Worm (Caenorhabditis elegans) whole organism, L2 larva: ENCODE results near the gene nuo-5.

ENCODE experiments used
- Y55F3AM.14 ChIP-seq: fragments of 200-800 bp; sonication (Bioruptor generic); optimal IDR thresholded peaks from 2 replicates; lab custom pipeline; 2018; ENCODE audit warnings: mild to moderate bottlenecking, missing genetic modification characterization, missing compliant biosample characterization
- ZK546.5 ChIP-seq: sonication (generic microtip); optimal IDR thresholded peaks from 2 replicates; lab custom pipeline; 2017; ENCODE audit warnings: missing biosample characterization, missing genetic modification characterization
- aly-2 ChIP-seq: fragments of 150-350 bp; optimal IDR thresholded peaks from 2 replicates; lab custom pipeline; 2014; ENCODE audit warnings: missing biosample characterization, missing genetic modification characterization
- ama-1 ChIP-seq: fragments of 150-350 bp; optimal IDR thresholded peaks from 2 replicates; lab custom pipeline; 2018; ENCODE audit warnings: inconsistent platforms
- blmp-1 ChIP-seq: sonication (generic microtip); optimal IDR thresholded peaks from 2 replicates; lab custom pipeline; 2017; ENCODE audit warnings: missing genetic modification characterization, mild to moderate bottlenecking, missing compliant biosample characterization, antibody characterized with exemption, moderate library complexity; ENCODE audit not compliant: insufficient read depth
- elt-3 ChIP-seq: sonication (generic microtip); optimal IDR thresholded peaks from 2 replicates; lab custom pipeline; 2017; ENCODE audit warnings: missing biosample characterization, missing genetic modification characterization
- mdl-1 ChIP-seq, 2 experiments: fragments of 150-350 bp in 1 of 2; sonication (generic microtip) in 1 of 2; optimal IDR thresholded peaks; 2 replicates each; lab custom pipeline; 2017; ENCODE audit warnings: missing biosample characterization in 2 of 2, missing genetic modification characterization in 2 of 2
- nhr-21 ChIP-seq: fragments of 150-350 bp; optimal IDR thresholded peaks from 2 replicates; lab custom pipeline; 2014; ENCODE audit warnings: missing biosample characterization, missing genetic modification characterization
- nhr-237 ChIP-seq: fragments of 150-350 bp; optimal IDR thresholded peaks from 2 replicates; lab custom pipeline; 2014; ENCODE audit warnings: missing biosample characterization, missing genetic modification characterization
- nhr-25 ChIP-seq: fragments of 150-350 bp; sonication (generic microtip); optimal IDR thresholded peaks from 3 replicates; lab custom pipeline; 2014; ENCODE audit warnings: missing biosample characterization, missing genetic modification characterization
- nhr-6 ChIP-seq: fragments of 150-350 bp; optimal IDR thresholded peaks from 2 replicates; lab custom pipeline; 2014; ENCODE audit warnings: missing biosample characterization, missing genetic modification characterization
- unc-62 ChIP-seq: fragments of 150-350 bp; optimal IDR thresholded peaks from 2 replicates; lab custom pipeline; 2014; ENCODE audit warnings: missing biosample characterization, missing genetic modification reagents, missing genetic modification characterization
- ztf-1 ChIP-seq: fragments of 200-800 bp; sonication (Bioruptor generic); conservative IDR thresholded peaks from 2 replicates; pipeline ENCODE4 v1.3.6; 2022; ENCODE audit warnings: missing genetic modification characterization, missing compliant biosample characterization
- ztf-11 ChIP-seq: sonication (generic microtip); optimal IDR thresholded peaks from 2 replicates; lab custom pipeline; 2017; ENCODE audit warnings: missing biosample characterization, missing genetic modification characterization

DNA sequence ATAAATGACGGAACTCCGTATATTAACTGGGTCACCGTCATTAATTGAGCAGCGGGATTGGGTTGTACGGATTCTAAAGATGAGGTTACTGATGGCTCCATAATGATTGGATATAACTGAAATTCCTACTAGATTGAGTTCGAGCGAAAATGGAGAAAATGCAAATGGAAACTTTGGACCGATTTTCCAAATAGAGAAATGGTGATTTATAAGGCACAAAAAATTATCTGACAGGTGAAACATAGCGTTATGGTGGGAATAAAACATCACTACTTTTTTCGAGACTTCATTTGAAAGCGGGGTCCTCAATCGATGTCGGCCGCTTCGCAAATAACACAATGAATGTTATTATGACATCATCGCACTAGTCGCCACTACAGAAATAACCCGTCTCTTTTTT is 23.8 kb downstream of the nuo-5 start, which contains the start of gene srg-60:
- TF ChIP-seq unc-62 (no peak), Y55F3AM.14 (GFP tag; lab: Kevin White, UChicago) (no peak), ama-1 (lab: Kevin White, UChicago) (no peak), blmp-1 (tag; lab: Kevin White, UChicago) (no peak), ztf-11 (tag; lab: Kevin White, UChicago) (no peak), nhr-6 (no peak), ZK546.5 (tag; lab: Kevin White, UChicago) (no peak), elt-3 (no peak), aly-2 (tag; lab: Kevin White, UChicago) (no peak), nhr-25 (tag; lab: Kevin White, UChicago) (no peak), nhr-237 (tag; lab: Kevin White, UChicago) (no peak), nhr-21 (no peak), mdl-1 (tag; optimal IDR thresholded peaks at IDR 0.05; lab: Kevin White, UChicago) (no peak), ztf-1 (no peak)
